Worm (Caenorhabditis elegans) whole organism, L4 larva: ENCODE data around the gene C16B8.2.

ENCODE experiments used
- F10B5.3 ChIP-seq: sonication (generic microtip); optimal IDR thresholded peaks from 2 replicates; lab custom pipeline; 2016; ENCODE audit warnings: mild to moderate bottlenecking, missing genetic modification characterization, missing compliant biosample characterization
- F37D6.2 ChIP-seq: sonication (generic microtip); optimal IDR thresholded peaks from 2 replicates; lab custom pipeline; 2016; ENCODE audit warnings: mild to moderate bottlenecking, missing genetic modification characterization, missing compliant biosample characterization
- F44E2.7 ChIP-seq: fragments of 200-800 bp; sonication (Bioruptor generic); IDR thresholded peaks from 2 replicates; pipeline ENCODE4 v2.1.2; 2022; ENCODE audit warnings: missing genetic modification characterization, missing compliant biosample characterization
- Y105C5A.15 ChIP-seq: fragments of 200-800 bp; sonication (Bioruptor generic); IDR thresholded peaks from 2 replicates; pipeline ENCODE4 v1.3.6; 2022; ENCODE audit warnings: missing genetic modification characterization, missing compliant biosample characterization
- Y5F2A.4 ChIP-seq: fragments of 200-800 bp; sonication (Bioruptor generic); optimal IDR thresholded peaks from 2 replicates; lab custom pipeline; 2018; ENCODE audit warnings: mild to moderate bottlenecking, missing genetic modification characterization, missing compliant biosample characterization
- Y75B8A.6 ChIP-seq: fragments of 200-800 bp; sonication (Bioruptor generic); IDR thresholded peaks from 2 replicates; pipeline ENCODE4 v1.3.6; 2022; ENCODE audit warnings: missing genetic modification reagents, missing genetic modification characterization, missing compliant biosample characterization
- ZK337.2 ChIP-seq: fragments of 200-800 bp; sonication (Bioruptor generic); IDR thresholded peaks from 2 replicates; pipeline ENCODE4 v1.3.6; 2022; ENCODE audit warnings: missing genetic modification reagents, missing genetic modification characterization, missing compliant biosample characterization
- aha-1 ChIP-seq: fragments of 150-350 bp; peaks from one replicate; lab custom pipeline; 2014; ENCODE audit warnings: missing biosample characterization, missing genetic modification characterization
- arid-1 ChIP-seq: fragments of 200-800 bp; sonication (Bioruptor generic); conservative IDR thresholded peaks from 2 replicates; pipeline ENCODE4 v1.3.6; 2022; ENCODE audit warnings: missing genetic modification reagents, missing genetic modification characterization, missing compliant biosample characterization
- attf-4 ChIP-seq: sonication (generic microtip); optimal IDR thresholded peaks from 3 replicates; lab custom pipeline; 2017; ENCODE audit warnings: missing biosample characterization, missing genetic modification characterization
- ceh-20 ChIP-seq: fragments of 200-800 bp; sonication (Bioruptor generic); IDR thresholded peaks from 2 replicates; pipeline ENCODE4 v1.3.6; 2022; ENCODE audit warnings: missing genetic modification reagents, missing genetic modification characterization, missing compliant biosample characterization
- ceh-28 ChIP-seq: fragments of 150-350 bp; optimal IDR thresholded peaks from 2 replicates; lab custom pipeline; 2014; ENCODE audit warnings: missing biosample characterization, missing genetic modification reagents, missing genetic modification characterization
- ces-1 ChIP-seq: fragments of 150-350 bp; sonication (generic microtip); optimal IDR thresholded peaks from 4 replicates; lab custom pipeline; 2014; ENCODE audit warnings: missing biosample characterization, missing genetic modification reagents, missing genetic modification characterization
- ctbp-1 ChIP-seq: fragments of 200-800 bp; sonication (Bioruptor generic); IDR thresholded peaks from 2 replicates; pipeline ENCODE4 v1.3.6; 2022; ENCODE audit warnings: missing genetic modification reagents, missing genetic modification characterization, missing compliant biosample characterization
- daf-12 ChIP-seq: fragments of 150-350 bp; optimal IDR thresholded peaks from 2 replicates; lab custom pipeline; 2014; ENCODE audit warnings: missing biosample characterization, missing genetic modification reagents, missing genetic modification characterization
- daf-16 ChIP-seq, 3 experiments: sonication (generic microtip); optimal IDR thresholded peaks; 2 replicates each; lab custom pipeline; 2016 to 2017; ENCODE audit warnings: missing genetic modification characterization in 3 of 3, missing genetic modification reagents in 3 of 3, mild to moderate bottlenecking in 2 of 3, missing compliant biosample characterization in 2 of 3, missing biosample characterization in 1 of 3, moderate library complexity in 1 of 3
- daf-19 ChIP-seq: fragments of 200-800 bp; sonication (Bioruptor generic); conservative IDR thresholded peaks from 2 replicates; pipeline ENCODE4 v1.3.6; 2022; ENCODE audit warnings: missing genetic modification characterization, missing compliant biosample characterization
- dmd-6 ChIP-seq: fragments of 200-800 bp; sonication (Bioruptor generic); IDR thresholded peaks from 2 replicates; pipeline ENCODE4 v1.3.6; 2022; ENCODE audit warnings: missing genetic modification reagents, missing genetic modification characterization, missing compliant biosample characterization
- dpl-1 ChIP-seq: fragments of 150-350 bp; optimal IDR thresholded peaks from 2 replicates; lab custom pipeline; 2014; ENCODE audit warnings: missing biosample characterization, missing genetic modification reagents, missing genetic modification characterization
- fos-1 ChIP-seq: fragments of 150-350 bp; optimal IDR thresholded peaks from 2 replicates; lab custom pipeline; 2014; ENCODE audit warnings: missing biosample characterization, missing genetic modification characterization
- hif-1 ChIP-seq, 2 experiments: sonication (generic microtip); optimal IDR thresholded peaks; 2 replicates each; lab custom pipeline; 2016 to 2017; ENCODE audit warnings: missing compliant biosample characterization in 2 of 2, missing genetic modification characterization in 2 of 2, missing genetic modification reagents in 2 of 2, missing genotype in 2 of 2, mild to moderate bottlenecking in 1 of 2
- jun-1 ChIP-seq: fragments of 150-350 bp; optimal IDR thresholded peaks from 2 replicates; lab custom pipeline; 2014; ENCODE audit warnings: missing biosample characterization, missing genetic modification reagents, missing genetic modification characterization
- lin-13 ChIP-seq: fragments of 150-350 bp; optimal IDR thresholded peaks from 2 replicates; lab custom pipeline; 2014; ENCODE audit warnings: missing biosample characterization, missing genetic modification reagents, missing genetic modification characterization
- lin-15B ChIP-seq: fragments of 150-350 bp; sonication (generic microtip); optimal IDR thresholded peaks from 3 replicates; lab custom pipeline; 2014; ENCODE audit warnings: missing biosample characterization, missing genetic modification characterization
- lin-39 ChIP-seq: fragments of 150-350 bp; optimal IDR thresholded peaks from 2 replicates; lab custom pipeline; 2014; ENCODE audit warnings: missing biosample characterization, missing genetic modification reagents, missing genetic modification characterization
- lir-3 ChIP-seq: sonication (generic microtip); optimal IDR thresholded peaks from 2 replicates; lab custom pipeline; 2016; ENCODE audit warnings: mild to moderate bottlenecking, missing genetic modification characterization, missing compliant biosample characterization
- mep-1 ChIP-seq: fragments of 150-350 bp; sonication (generic microtip); optimal IDR thresholded peaks from 3 replicates; lab custom pipeline; 2014; ENCODE audit warnings: missing biosample characterization, missing genetic modification characterization
- mes-2 ChIP-seq: sonication (generic microtip); optimal IDR thresholded peaks from 2 replicates; lab custom pipeline; 2016; ENCODE audit warnings: missing genotype, mild to moderate bottlenecking, missing genetic modification characterization, missing compliant biosample characterization; ENCODE audit not compliant: poor library complexity, severe bottlenecking
- mxl-2 ChIP-seq: fragments of 200-800 bp; sonication (Bioruptor generic); conservative IDR thresholded peaks from 2 replicates; pipeline ENCODE4 v1.3.6; 2022; ENCODE audit warnings: missing genetic modification reagents, missing genetic modification characterization, missing compliant biosample characterization
- mxl-3 ChIP-seq: fragments of 200-800 bp; sonication (Bioruptor generic); optimal IDR thresholded peaks from 2 replicates; lab custom pipeline; 2018; ENCODE audit warnings: mild to moderate bottlenecking, missing genetic modification characterization, missing compliant biosample characterization
- nhr-11 ChIP-seq: fragments of 150-350 bp; optimal IDR thresholded peaks from 2 replicates; lab custom pipeline; 2014; ENCODE audit warnings: missing biosample characterization, missing genetic modification characterization
- nhr-25 ChIP-seq: sonication (generic microtip); optimal IDR thresholded peaks from 2 replicates; lab custom pipeline; 2017; ENCODE audit warnings: missing genetic modification characterization, mild to moderate bottlenecking, missing compliant biosample characterization, antibody characterized with exemption, moderate library complexity, borderline replicate concordance; ENCODE audit not compliant: insufficient read depth
- nhr-41 ChIP-seq: fragments of 200-800 bp; sonication (Bioruptor generic); IDR thresholded peaks from 2 replicates; pipeline ENCODE4 v1.3.6; 2022; ENCODE audit warnings: missing genetic modification reagents, missing genetic modification characterization, missing compliant biosample characterization
- pha-4 ChIP-seq, 2 experiments: fragments of 150-350 bp in 1 of 2; fragments of 200-800 bp in 1 of 2; sonication (Bioruptor generic) in 1 of 2; IDR thresholded peaks in 1 of 2; optimal IDR thresholded peaks in 1 of 2; 2 replicates each; pipeline versions ENCODE4 v1.3.6 to Lab custom; 2014 to 2022; ENCODE audit warnings: missing genetic modification characterization in 2 of 2, missing genetic modification reagents in 2 of 2, missing biosample characterization in 1 of 2, missing compliant biosample characterization in 1 of 2
- sdz-12 ChIP-seq: fragments of 200-800 bp; sonication (Bioruptor generic); optimal IDR thresholded peaks from 2 replicates; lab custom pipeline; 2018; ENCODE audit warnings: mild to moderate bottlenecking, missing genetic modification characterization, missing compliant biosample characterization
- set-16 ChIP-seq: fragments of 200-800 bp; sonication (Bioruptor generic); IDR thresholded peaks from 2 replicates; pipeline ENCODE4 v1.3.6; 2022; ENCODE audit warnings: missing genetic modification reagents, missing genetic modification characterization, missing compliant biosample characterization
- snpc-1.2 ChIP-seq: fragments of 200-800 bp; sonication (Bioruptor generic); IDR thresholded peaks from 2 replicates; pipeline ENCODE4 v1.3.6; 2022; ENCODE audit warnings: missing genetic modification reagents, missing genetic modification characterization, missing compliant biosample characterization
- spr-3 ChIP-seq: fragments of 200-800 bp; sonication (Bioruptor generic); optimal IDR thresholded peaks from 2 replicates; lab custom pipeline; 2018; ENCODE audit warnings: mild to moderate bottlenecking, missing genetic modification characterization, missing compliant biosample characterization
- tag-97 ChIP-seq: fragments of 200-800 bp; sonication (Bioruptor generic); IDR thresholded peaks from 2 replicates; pipeline ENCODE4 v1.3.6; 2022; ENCODE audit warnings: missing genetic modification characterization, missing compliant biosample characterization
- unc-130 ChIP-seq: sonication (generic microtip); optimal IDR thresholded peaks from 2 replicates; lab custom pipeline; 2016; ENCODE audit warnings: missing genetic modification reagents, missing genetic modification characterization, missing compliant biosample characterization
- unc-62 ChIP-seq, 3 experiments: fragments of 150-350 bp in 1 of 3; sonication (generic microtip); optimal IDR thresholded peaks in 2 of 3; peaks in 1 of 3; 1 replicate in 1 of 3; 2 replicates in 2 of 3; lab custom pipeline; 2014 to 2017; ENCODE audit warnings: missing biosample characterization in 3 of 3, missing genetic modification characterization in 3 of 3, missing genetic modification reagents in 3 of 3, missing genotype in 1 of 3
- vab-7 ChIP-seq: fragments of 200-800 bp; sonication (Bioruptor generic); IDR thresholded peaks from 2 replicates; pipeline ENCODE4 v1.3.6; 2022; ENCODE audit warnings: missing genetic modification reagents, missing genetic modification characterization, missing compliant biosample characterization
- zag-1 ChIP-seq: fragments of 150-350 bp; optimal IDR thresholded peaks from 2 replicates; lab custom pipeline; 2014; ENCODE audit warnings: missing biosample characterization, missing genetic modification characterization
- zfp-2 ChIP-seq: sonication (generic microtip); optimal IDR thresholded peaks from 2 replicates; lab custom pipeline; 2016; ENCODE audit warnings: mild to moderate bottlenecking, missing genetic modification characterization, missing compliant biosample characterization
- zip-11 ChIP-seq: fragments of 200-800 bp; sonication (Bioruptor generic); IDR thresholded peaks from 2 replicates; pipeline ENCODE4 v1.3.6; 2022; ENCODE audit warnings: missing genetic modification characterization, missing compliant biosample characterization

C16B8.2 gene

DNA sequence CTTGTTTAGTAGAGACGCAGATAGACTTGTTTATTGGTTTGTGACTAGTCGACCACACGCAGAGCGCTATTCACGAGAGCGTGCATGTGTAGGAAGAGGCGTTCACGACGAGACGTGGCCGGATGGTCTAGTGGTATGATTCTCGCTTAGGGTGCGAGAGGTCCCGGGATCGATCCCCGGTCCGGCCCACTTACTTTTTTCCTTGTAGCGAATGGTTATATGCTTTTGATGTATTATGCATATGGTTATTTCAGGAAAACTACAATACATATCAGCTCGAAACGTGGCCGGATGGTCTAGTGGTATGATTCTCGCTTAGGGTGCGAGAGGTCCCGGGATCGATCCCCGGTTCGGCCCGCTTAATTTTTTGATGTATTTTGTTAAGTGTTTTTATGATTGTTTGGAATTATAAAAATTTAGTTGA, 3.8 kb upstream of the C16B8.2 start (continued):
- peak; percentile 62 for TF ChIP-seq unc-130 (GFP tag; lab: Kevin White, UChicago)
- TF ChIP-seq F44E2.7 (GFP tag; lab: Robert Waterston, UW) = peak; percentile 88; the same call in 1 of the 2 replicates
- TF ChIP-seq sdz-12 (GFP tag; lab: Kevin White, UChicago) = peak; percentile 69
- peak; percentile 97 for TF ChIP-seq aha-1 (tag; lab: Kevin White, UChicago)
- TF ChIP-seq hif-1 (tag; optimal IDR thresholded peaks at IDR 0.05; lab: Kevin White, UChicago) = peak; percentile 18 to 60
- peak; percentile 56 for TF ChIP-seq F37D6.2
- TF ChIP-seq ceh-20 (GFP tag; lab: Robert Waterston, UW) = peak; percentile 79
- TF ChIP-seq ces-1 (GFP tag; lab: Kevin White, UChicago) = no peak
- no peak for TF ChIP-seq daf-19 (GFP tag; lab: Robert Waterston, UW)
- TF ChIP-seq Y5F2A.4 (GFP tag; lab: Kevin White, UChicago) = peak; percentile 59
- 0 out of 2 replicates have a peak, but pooled peaks have one; percentile 64 for TF ChIP-seq zip-11
- no peak for TF ChIP-seq daf-12
- TF ChIP-seq unc-62 (GFP tag; optimal IDR thresholded peaks at IDR 0.05 in 1 of 2; lab: Kevin White, UChicago) = peak in 1 of 2 experiments; percentile 87
- no peak for TF ChIP-seq unc-62 (tag; optimal IDR thresholded peaks at IDR 0.05; lab: Kevin White, UChicago)
- no peak for TF ChIP-seq jun-1 (tag; lab: Kevin White, UChicago)
- no peak for TF ChIP-seq lin-15B (tag; lab: Kevin White, UChicago)
- peak; percentile 66 to 75 for TF ChIP-seq daf-16 (GFP tag; optimal IDR thresholded peaks at IDR 0.05; lab: Kevin White, UChicago)
- TF ChIP-seq daf-16 (tag; optimal IDR thresholded peaks at IDR 0.05; lab: Kevin White, UChicago) = peak; percentile 86
- peak; percentile 45; the same call in 1 of the 2 replicates for TF ChIP-seq Y105C5A.15 (GFP tag; lab: Robert Waterston, UW)
- TF ChIP-seq pha-4 (GFP tag; IDR thresholded peaks at IDR 0.05; lab: Robert Waterston, UW) = peak; percentile 88
- no peak for TF ChIP-seq pha-4 (tag; optimal IDR thresholded peaks at IDR 0.05; lab: Kevin White, UChicago)
- TF ChIP-seq spr-3 (GFP tag; lab: Kevin White, UChicago) = peak; percentile 79
- 0 out of 2 replicates have a peak, but pooled peaks have one; percentile 74 for TF ChIP-seq Y75B8A.6 (GFP tag; lab: Robert Waterston, UW)
- TF ChIP-seq ZK337.2 (GFP tag; lab: Robert Waterston, UW) = peak; percentile 77
- TF ChIP-seq mxl-3 (GFP tag; lab: Kevin White, UChicago) = peak; percentile 69
- TF ChIP-seq nhr-41 (GFP tag; lab: Robert Waterston, UW) = peak; percentile 80
- TF ChIP-seq dpl-1 (GFP tag; lab: Kevin White, UChicago) = peak; percentile 26
- peak; percentile 72 for TF ChIP-seq nhr-11 (tag; lab: Kevin White, UChicago)

DNA sequence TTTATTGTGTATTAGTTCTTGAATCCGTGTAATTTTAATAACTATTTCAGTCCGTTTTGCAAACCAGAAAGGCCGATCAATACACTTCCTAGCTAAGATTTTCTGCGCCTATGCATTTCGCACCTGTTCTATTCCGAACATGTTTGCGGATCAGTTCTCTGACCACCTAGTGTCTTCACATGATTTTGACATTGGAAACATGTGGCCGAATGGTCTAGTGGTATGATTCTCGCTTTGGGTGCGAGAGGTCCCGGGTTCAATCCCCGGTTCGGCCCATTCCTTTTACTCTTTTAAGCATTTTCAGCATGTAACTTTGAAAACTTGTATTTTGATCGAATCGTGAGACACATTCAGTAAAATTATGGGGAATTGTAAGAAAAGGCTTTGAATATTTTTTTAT, 3.1 kb upstream of the C16B8.2 start:
- TF ChIP-seq lin-39 (tag; lab: Kevin White, UChicago) (no peak), F10B5.3 (tag; lab: Kevin White, UChicago) (no peak), mep-1 (tag; lab: Kevin White, UChicago) (no peak), arid-1 (GFP tag; lab: Robert Waterston, UW) (peak; percentile 59; the same call in 1 of the 2 replicates), Y105C5A.15 (GFP tag; lab: Robert Waterston, UW) (peak; percentile 77; the same call in 1 of the 2 replicates), ctbp-1 (GFP tag; lab: Robert Waterston, UW) (peak; percentile 54; the same call in 1 of the 2 replicates), nhr-41 (GFP tag; lab: Robert Waterston, UW) (peak; percentile 27; the same call in 1 of the 2 replicates), vab-7 (GFP tag; lab: Robert Waterston, UW) (peak; percentile 41; the same call in 1 of the 2 replicates), dpl-1 (GFP tag; lab: Kevin White, UChicago) (no peak), attf-4 (tag; lab: Kevin White, UChicago) (no peak), F37D6.2 (no peak), spr-3 (GFP tag; lab: Kevin White, UChicago) (no peak), ces-1 (GFP tag; lab: Kevin White, UChicago) (no peak), sdz-12 (GFP tag; lab: Kevin White, UChicago) (peak; percentile 33), lir-3 (tag; lab: Kevin White, UChicago) (no peak), set-16 (GFP tag; lab: Robert Waterston, UW) (no peak), mes-2 (peak; percentile 72), unc-130 (GFP tag; lab: Kevin White, UChicago) (no peak), fos-1 (tag; lab: Kevin White, UChicago) (no peak), zfp-2 (no peak), zip-11 (0 out of 2 replicates have a peak, but pooled peaks have one; percentile 14), snpc-1.2 (GFP tag; lab: Robert Waterston, UW) (peak; percentile 82), tag-97 (no peak), lin-13 (GFP tag; lab: Kevin White, UChicago) (peak; percentile 43), zag-1 (tag; lab: Kevin White, UChicago) (no peak), mxl-2 (GFP tag; lab: Robert Waterston, UW) (0 out of 2 replicates have a peak, but pooled peaks have one; percentile 45), nhr-11 (tag; lab: Kevin White, UChicago) (no peak), hif-1 (tag; optimal IDR thresholded peaks at IDR 0.05; lab: Kevin White, UChicago) (no peak), ceh-28 (tag; lab: Kevin White, UChicago) (no peak), dmd-6 (peak; percentile 29), nhr-25 (tag; lab: Kevin White, UChicago) (no peak)
